Fruit fly (Drosophila melanogaster): Measurements from ENCODE around the gene CG4751.

dm6 chr2L:11130151-11131008 lies at the start of gene CG4751, which contains the start of gene RfC38:
- TF ChIP-seq CG18476 (GFP tag; optimal IDR thresholded peaks at IDR 0.05) (no peak), pnt (GFP tag; optimal IDR thresholded peaks at IDR 0.05) (no peak), CG2120 (GFP tag; optimal IDR thresholded peaks at IDR 0.05) (peak; percentile 32), emc (GFP tag; optimal IDR thresholded peaks at IDR 0.05) (no peak), hb (GFP tag; IDR thresholded peaks at IDR 0.05; ENCODE audit: partially characterized antibody) (peak; percentile 64; the same call in 1 of the 3 replicates), CTCF (GFP tag; optimal IDR thresholded peaks at IDR 0.05) (no peak), ara (GFP tag; IDR thresholded peaks at IDR 0.05) (no peak), Atf-2 (GFP tag; optimal IDR thresholded peaks at IDR 0.05) (no peak), dmrt99B (tag; optimal IDR thresholded peaks at IDR 0.05) (no peak), MESR4 (GFP tag; optimal IDR thresholded peaks at IDR 0.05) (peak; percentile 98), gcm (GFP tag; optimal IDR thresholded peaks at IDR 0.05) (no peak), slbo (GFP tag; IDR thresholded peaks at IDR 0.05) (0 out of 2 replicates have a peak, but pooled peaks have one; percentile 6), Side (GFP tag; optimal IDR thresholded peaks at IDR 0.05) (no peak), exex (tag; optimal IDR thresholded peaks at IDR 0.05) (peak; percentile 37)

All from whole organism, embryonic.